Worm (Caenorhabditis elegans): ENCODE data around the gene F07G6.5.
"Not testable (repeated sequence)": the region's sequence is repeated elsewhere in the genome, so short reads cannot be mapped to it uniquely, and the experiment has no call there.

F07G6.5 gene

DNA sequence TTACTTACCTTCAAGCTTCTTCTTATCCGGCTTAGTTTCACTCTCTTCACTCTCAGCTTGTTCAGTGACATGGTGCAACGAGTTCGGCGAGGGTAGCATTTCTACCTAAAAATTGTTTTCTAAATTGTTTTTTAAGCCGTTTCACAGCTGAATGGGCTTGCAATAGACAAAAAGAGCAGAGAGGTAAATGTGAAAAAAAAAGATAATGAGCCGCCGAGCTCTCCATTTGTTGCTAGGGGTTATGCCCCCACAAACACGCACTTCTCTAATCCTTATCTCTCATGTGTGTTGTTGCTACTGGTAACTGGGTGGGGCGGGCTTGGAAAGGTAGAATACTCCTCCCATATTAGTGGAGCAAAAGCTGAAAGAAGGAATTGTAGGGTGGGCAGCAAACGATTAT lies 2.6 kb downstream of the F07G6.5 start, which contains the start of gene C36C9.5:
Gene C36C9.5, minus strand, starts transcription at position 101 of the 400 bp plus-strand sequence.
- TF ChIP-seq efl-3 (GFP tag; optimal IDR thresholded peaks at IDR 0.05) (no peak), ceh-63 (GFP tag; optimal IDR thresholded peaks at IDR 0.05) (no peak), ztf-11 (tag; optimal IDR thresholded peaks at IDR 0.05) (no peak), ama-1 (optimal IDR thresholded peaks at IDR 0.05) (no peak), mab-9 (GFP tag; IDR thresholded peaks at IDR 0.05) (no peak), ceh-90 (tag; optimal IDR thresholded peaks at IDR 0.05) (no peak), lin-15B (tag; optimal IDR thresholded peaks at IDR 0.05) (no peak), nhr-71 (tag; optimal IDR thresholded peaks at IDR 0.05) (no peak), pqm-1 (tag; optimal IDR thresholded peaks at IDR 0.05) (no peak), Y116A8C.19 (tag; optimal IDR thresholded peaks at IDR 0.05; ENCODE audit: borderline replicate concordance) (no peak), swsn-7 (tag; optimal IDR thresholded peaks at IDR 0.05) (no peak), zip-4 (GFP tag; optimal IDR thresholded peaks at IDR 0.05) (no peak), dsc-1 (tag; optimal IDR thresholded peaks at IDR 0.05) (no peak), unc-86 (tag; optimal IDR thresholded peaks at IDR 0.05) (no peak), lin-13 (GFP tag; optimal IDR thresholded peaks at IDR 0.05) (no peak), hlh-4 (tag; optimal IDR thresholded peaks at IDR 0.05) (no peak), ceh-8 (GFP tag; optimal IDR thresholded peaks at IDR 0.05) (no peak)

DNA sequence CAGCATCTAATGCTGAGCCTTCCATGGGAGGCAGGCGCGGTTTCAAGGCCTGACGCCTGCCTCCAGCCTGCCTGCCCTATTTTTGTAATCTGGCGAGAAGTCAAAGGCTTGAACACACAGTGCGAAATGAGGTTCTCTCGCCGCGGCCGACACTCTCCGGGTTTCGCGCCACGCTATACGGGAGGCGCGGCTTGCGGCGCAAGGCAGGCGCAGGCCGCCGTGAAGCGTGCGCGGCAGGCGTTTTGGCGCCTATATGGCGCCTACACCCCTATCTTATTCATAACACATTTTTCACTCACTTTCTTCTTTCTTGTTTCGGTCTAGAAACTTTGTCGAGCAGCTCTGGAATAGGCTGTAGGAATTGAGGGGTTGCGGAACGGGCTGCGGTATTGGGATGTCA lies 3.4 kb downstream of the F07G6.5 start:
- no peak for TF ChIP-seq unc-30 (tag; optimal IDR thresholded peaks at IDR 0.05)

ce11 chrX:1698476-1698875 lies 8.0 kb downstream of the F07G6.5 start:
- TF ChIP-seq alr-1 (tag; optimal IDR thresholded peaks at IDR 0.05; ENCODE audit: borderline replicate concordance): no peak
- no peak for TF ChIP-seq hlh-17 (GFP tag; optimal IDR thresholded peaks at IDR 0.05; ENCODE audit: borderline replicate concordance)
- TF ChIP-seq unc-130 (tag; optimal IDR thresholded peaks at IDR 0.05): no peak

DNA sequence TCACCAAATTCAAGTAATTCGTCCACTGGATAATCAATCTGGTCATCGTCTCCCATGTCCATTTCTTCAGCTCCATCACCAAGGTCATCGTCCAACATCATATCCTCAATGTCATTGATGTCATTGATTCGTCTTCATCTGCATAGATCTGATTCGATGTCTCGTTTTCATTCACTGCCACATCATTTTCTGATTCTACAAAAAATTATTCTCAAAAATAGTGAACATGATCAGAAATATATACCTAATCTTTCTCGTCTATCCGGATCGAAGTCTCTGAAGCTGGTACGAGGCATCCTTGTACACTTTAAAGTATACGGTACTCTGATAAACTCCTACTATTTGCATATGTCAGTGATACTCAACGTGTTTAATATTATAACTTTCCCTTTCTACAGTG lies 9.6 kb downstream of the F07G6.5 start, which contains the start of gene C36C9.4:
Gene C36C9.4, minus strand, starts transcription at position 101 of the 400 bp plus-strand sequence.
- TF ChIP-seq unc-62 (GFP tag; optimal IDR thresholded peaks at IDR 0.05); egl-27 (tag; optimal IDR thresholded peaks at IDR 0.05); unc-30 (tag; optimal IDR thresholded peaks at IDR 0.05): not testable (repeated sequence)

- not testable (repeated sequence) for TF ChIP-seq elt-2 (tag; optimal IDR thresholded peaks at IDR 0.05); tlp-1 (tag; optimal IDR thresholded peaks at IDR 0.05); zip-4 (GFP tag; optimal IDR thresholded peaks at IDR 0.05)
Observed at ce11 chrX:1690894-1691293, 15.5 kb downstream of the F07G6.5 start, which contains the start of gene C36C9.6. Gene C36C9.6, minus strand, starts transcription at chrX:1690994.

DNA sequence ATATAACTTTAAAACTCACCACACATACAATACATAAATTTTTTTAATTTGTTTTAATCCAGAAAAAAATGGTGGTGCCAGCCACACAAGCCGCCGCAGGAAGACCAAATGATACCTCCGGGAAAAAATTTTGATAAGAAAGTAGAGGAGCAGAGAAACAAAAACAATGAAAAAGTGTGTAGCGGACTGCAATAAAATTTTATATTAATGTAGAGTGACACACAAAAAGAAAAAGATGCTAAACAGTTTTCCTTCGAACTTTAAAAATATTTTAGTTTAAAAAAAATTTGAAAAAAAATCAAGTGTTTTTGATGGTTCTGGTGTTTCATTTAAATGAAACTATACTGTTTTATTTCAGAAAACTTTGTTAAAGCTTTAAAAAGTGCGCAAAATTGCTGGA lies 16.4 kb downstream of the F07G6.5 start, which contains the start of gene C36C9.12:
Gene C36C9.12, minus strand, starts transcription at position 101 of the 400 bp plus-strand sequence.
- TF ChIP-seq rnt-1 (tag; optimal IDR thresholded peaks at IDR 0.05); nhr-85 (tag); pax-3 (tag; optimal IDR thresholded peaks at IDR 0.05): not testable (repeated sequence)

ce11 chrX:1687079-1687478 lies 19.4 kb downstream of the F07G6.5 start, which contains the start of gene C36C9.11:
Gene C36C9.11, plus strand, starts transcription at chrX:1687379.
- not testable (repeated sequence) for TF ChIP-seq efl-3 (GFP tag; optimal IDR thresholded peaks at IDR 0.05); unc-30 (tag; optimal IDR thresholded peaks at IDR 0.05); grh-1 (GFP tag; IDR thresholded peaks at IDR 0.05)
